Worm (Caenorhabditis elegans): ENCODE measurements around the gene C16C8.4.

C16C8.4 gene

DNA sequence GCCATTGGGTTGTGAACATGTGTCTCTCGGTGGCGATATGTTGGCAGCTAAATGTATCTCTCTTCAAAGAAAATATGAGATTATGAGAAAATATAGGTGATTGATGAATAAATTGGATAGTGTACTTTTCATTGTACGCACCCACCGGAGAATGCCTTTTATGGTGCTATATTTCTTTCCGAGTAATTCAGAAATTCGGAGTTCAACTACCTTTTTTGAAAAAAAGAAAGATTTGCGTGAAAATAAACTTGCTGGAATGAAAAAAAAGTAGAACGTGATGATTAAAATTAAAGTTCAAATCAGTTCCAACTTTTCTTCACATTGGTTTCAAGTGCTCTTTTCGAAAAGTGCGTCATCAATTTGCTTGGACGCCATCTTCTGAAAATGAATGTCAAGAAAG lies 40.6 kb downstream of the C16C8.4 start, which contains the start of gene nep-8:
TSS of gene nep-8 (plus strand) at position 301 of the 400 bp plus-strand sequence.
- TF ChIP-seq nfya-2 (GFP tag; IDR thresholded peaks at IDR 0.05) (no peak), aptf-2 (GFP tag; conservative IDR thresholded peaks at IDR 0.05) (no peak), C06A6.2 (GFP tag; conservative IDR thresholded peaks at IDR 0.05) (no peak), ets-4 (GFP tag; optimal IDR thresholded peaks at IDR 0.05) (no peak), F37B4.10 (GFP tag; IDR thresholded peaks at IDR 0.05) (no peak), Y79H2A.3 (GFP tag; conservative IDR thresholded peaks at IDR 0.05) (no peak), egl-44 (GFP tag; IDR thresholded peaks at IDR 0.05) (no peak), ztf-25 (GFP tag; IDR thresholded peaks at IDR 0.05) (no peak)

DNA sequence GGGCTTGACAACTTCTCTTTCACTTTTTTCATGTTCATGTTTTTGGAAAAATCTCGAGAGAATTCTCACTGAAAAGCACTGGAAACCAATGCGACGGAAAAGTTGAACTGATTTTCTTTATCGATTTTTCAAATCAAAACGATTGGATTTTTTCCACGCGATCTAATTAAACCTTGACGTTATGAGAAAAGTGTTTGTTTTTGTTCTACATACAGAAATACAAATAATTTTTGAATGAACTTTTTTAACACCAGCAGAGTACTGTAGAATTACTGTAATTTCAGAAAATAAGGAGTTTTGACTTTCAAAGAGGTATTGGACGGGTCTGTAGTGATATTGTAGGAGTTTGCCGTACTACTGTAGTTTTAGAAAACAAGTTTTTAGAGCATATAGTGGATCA lies 41.3 kb downstream of the C16C8.4 start, which contains the start of gene nep-10:
TSS of gene nep-10 (minus strand) at position 101 of the 400 bp plus-strand sequence.
- TF ChIP-seq ceh-27 (GFP tag; optimal IDR thresholded peaks at IDR 0.05) (no peak), T07F8.4 (tag; optimal IDR thresholded peaks at IDR 0.05) (no peak), hlh-12 (tag; optimal IDR thresholded peaks at IDR 0.05) (no peak), atf-7 (tag; optimal IDR thresholded peaks at IDR 0.05) (no peak), ztf-3 (GFP tag; optimal IDR thresholded peaks at IDR 0.05) (no peak), mcd-1 (GFP tag; IDR thresholded peaks at IDR 0.05) (no peak), efl-1 (GFP tag; optimal IDR thresholded peaks at IDR 0.05) (no peak), F57C9.4 (tag; optimal IDR thresholded peaks at IDR 0.05) (no peak), pbrm-1 (GFP tag; IDR thresholded peaks at IDR 0.05) (no peak), ceh-100 (GFP tag; IDR thresholded peaks at IDR 0.05) (no peak), ztf-18 (tag; optimal IDR thresholded peaks at IDR 0.05) (no peak), lin-35 (GFP tag; optimal IDR thresholded peaks at IDR 0.05) (no peak), rpc-1 (optimal IDR thresholded peaks at IDR 0.05) (no peak), rpc-1 (tag; optimal IDR thresholded peaks at IDR 0.05) (no peak), nfya-2 (GFP tag; IDR thresholded peaks at IDR 0.05) (no peak)

ce11 chrII:3399212-3399611 lies 45.0 kb downstream of the C16C8.4 start, which contains the start of gene nep-9:
Gene nep-9 (minus strand): TSS chrII:3399312.
- TF ChIP-seq zim-3 (tag; optimal IDR thresholded peaks at IDR 0.05) = no peak
- TF ChIP-seq mxl-1 (tag; optimal IDR thresholded peaks at IDR 0.05) = no peak
- no peak for TF ChIP-seq F49E8.2 (tag; optimal IDR thresholded peaks at IDR 0.05; ENCODE audit: insufficient read depth)
- no peak for TF ChIP-seq snpc-4 (GFP tag; optimal IDR thresholded peaks at IDR 0.05)
- TF ChIP-seq snpc-4 (tag; optimal IDR thresholded peaks at IDR 0.05) = no peak
- TF ChIP-seq unc-130 (GFP tag; optimal IDR thresholded peaks at IDR 0.05) = no peak
- no peak for TF ChIP-seq nhr-179 (tag; optimal IDR thresholded peaks at IDR 0.05)
- TF ChIP-seq snpc-1.1 (tag; optimal IDR thresholded peaks at IDR 0.05; ENCODE audit: insufficient read depth) = no peak
- TF ChIP-seq F37B4.10 (GFP tag; IDR thresholded peaks at IDR 0.05) = no peak
- no peak for TF ChIP-seq madf-3 (GFP tag; IDR thresholded peaks at IDR 0.05)
- TF ChIP-seq pbrm-1 (GFP tag; IDR thresholded peaks at IDR 0.05) = no peak

DNA sequence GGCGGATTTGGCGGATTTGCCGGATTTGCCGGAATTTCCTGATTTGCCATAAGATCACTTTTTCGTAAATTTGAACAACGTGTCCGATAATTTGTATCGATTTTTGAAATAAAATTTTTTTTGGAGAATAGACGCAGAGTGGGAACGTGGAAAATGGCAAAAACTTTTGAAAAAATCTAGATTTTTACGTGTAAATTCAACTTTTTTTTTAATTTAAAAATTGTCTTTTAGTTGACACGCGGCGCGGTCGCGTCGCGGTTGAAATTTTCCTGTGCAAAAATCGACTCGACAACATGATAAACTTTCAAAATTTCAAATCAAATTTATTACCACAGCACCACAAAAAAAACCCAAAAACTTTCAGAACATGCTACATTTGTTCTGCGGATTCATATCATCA lies 48.7 kb downstream of the C16C8.4 start, which contains the start of gene nep-20:
TSS of gene nep-20 (minus strand) at position 101 of the 400 bp plus-strand sequence.
- no peak for TF ChIP-seq B0019.2 (GFP tag; conservative IDR thresholded peaks at IDR 0.05)
- no peak for TF ChIP-seq gei-17 (GFP tag; optimal IDR thresholded peaks at IDR 0.05)
- TF ChIP-seq hrde-1 (tag; optimal IDR thresholded peaks at IDR 0.05; ENCODE audit: borderline replicate concordance) = no peak
- TF ChIP-seq Y67H2A.10 (GFP tag; conservative IDR thresholded peaks at IDR 0.05) = no peak
- no peak for TF ChIP-seq attf-3 (GFP tag; conservative IDR thresholded peaks at IDR 0.05)
- TF ChIP-seq pha-4 (tag; optimal IDR thresholded peaks at IDR 0.05) = no peak
- TF ChIP-seq ama-1 (optimal IDR thresholded peaks at IDR 0.05) = no peak
- no peak for TF ChIP-seq ama-1 (GFP tag; optimal IDR thresholded peaks at IDR 0.05)
- no peak for TF ChIP-seq repo-1 (tag; optimal IDR thresholded peaks at IDR 0.05)
- no peak for TF ChIP-seq mel-28 (tag; optimal IDR thresholded peaks at IDR 0.05; ENCODE audit: borderline replicate concordance)
- TF ChIP-seq snpc-1.1 (tag; optimal IDR thresholded peaks at IDR 0.05; ENCODE audit: insufficient read depth) = no peak
- no peak for TF ChIP-seq xnd-1 (tag; optimal IDR thresholded peaks at IDR 0.05)
- TF ChIP-seq akir-1 (GFP tag; optimal IDR thresholded peaks at IDR 0.05) = no peak
- no peak for TF ChIP-seq sptf-2 (GFP tag; optimal IDR thresholded peaks at IDR 0.05)
- no peak for TF ChIP-seq snpc-4 (GFP tag; optimal IDR thresholded peaks at IDR 0.05)
- TF ChIP-seq snpc-4 (tag; optimal IDR thresholded peaks at IDR 0.05) = no peak
- no peak for TF ChIP-seq T07F8.4 (tag; optimal IDR thresholded peaks at IDR 0.05)
- no peak for TF ChIP-seq him-1 (tag; optimal IDR thresholded peaks at IDR 0.05)
- TF ChIP-seq egl-18 (GFP tag; IDR thresholded peaks at IDR 0.05) = no peak
